Fruit fly (Drosophila melanogaster) whole organism, adult: ENCODE measurements around the gene BuGZ.
A peak's percentile ranks its signal among the peaks of the same experiment; 100 is the strongest.

Source experiments
- CG12768 ChIP-seq: fragments of 200-800 bp; sonication (Bioruptor generic); optimal IDR thresholded peaks from 2 replicates; lab custom pipeline; 2017; ENCODE audit warnings: missing biosample characterization, missing genetic modification characterization, mild to moderate bottlenecking, moderate library complexity, missing genetic modification reagents
- CG14711 ChIP-seq: fragments of 200-800 bp; sonication (Bioruptor generic); optimal IDR thresholded peaks from 2 replicates; lab custom pipeline; 2018; ENCODE audit warnings: missing biosample characterization, mild to moderate bottlenecking, missing genetic modification characterization, moderate library complexity
- CG1620 ChIP-seq: fragments of 200-800 bp; sonication (Bioruptor generic); optimal IDR thresholded peaks from 2 replicates; lab custom pipeline; 2016; ENCODE audit warnings: missing biosample characterization, missing genetic modification characterization
- CG33017 ChIP-seq: fragments of 200-800 bp; sonication (Bioruptor generic); optimal IDR thresholded peaks from 2 replicates; lab custom pipeline; 2018; ENCODE audit warnings: missing biosample characterization, mild to moderate bottlenecking, missing genetic modification characterization, moderate library complexity
- CG5204 ChIP-seq: fragments of 200-800 bp; sonication (Bioruptor generic); optimal IDR thresholded peaks from 2 replicates; lab custom pipeline; 2016; ENCODE audit warnings: missing biosample characterization, missing genetic modification characterization
- Clk ChIP-seq: fragments of 200-800 bp; sonication (Bioruptor generic); optimal IDR thresholded peaks from 2 replicates; lab custom pipeline; 2017; ENCODE audit warnings: missing biosample characterization, missing genetic modification characterization
- Hr96 ChIP-seq: fragments of 200-800 bp; sonication (Bioruptor generic); optimal IDR thresholded peaks from 2 replicates; lab custom pipeline; 2016; ENCODE audit warnings: missing biosample characterization, missing genetic modification characterization
- bab1 ChIP-seq: fragments of 200-800 bp; sonication (Bioruptor generic); optimal IDR thresholded peaks from 3 replicates; lab custom pipeline; 2019; ENCODE audit warnings: missing biosample characterization, mild to moderate bottlenecking, missing genetic modification characterization, moderate library complexity
- ovo ChIP-seq: fragments of 200-800 bp; sonication (Bioruptor generic); optimal IDR thresholded peaks from 2 replicates; lab custom pipeline; 2016; ENCODE audit warnings: missing biosample characterization, missing genetic modification characterization
- pad ChIP-seq: fragments of 200-800 bp; sonication (Bioruptor generic); optimal IDR thresholded peaks from 3 replicates; lab custom pipeline; 2017; ENCODE audit warnings: missing biosample characterization, missing genetic modification characterization, mild to moderate bottlenecking, moderate library complexity, missing genetic modification reagents

dm6 chr2L:16703008-16703510, 40.1 kb upstream of the BuGZ start:
- TF ChIP-seq CG14711 (tag; lab: Kevin White, UChicago) (no peak), CG33017 (tag; lab: Kevin White, UChicago) (no peak), CG12768 (GFP tag; lab: Kevin White, UChicago) (no peak), Hr96 (GFP tag; lab: Kevin White, UChicago) (no peak), Clk (no peak), bab1 (peak; percentile 6), ovo (GFP tag; lab: Kevin White, UChicago) (no peak), pad (GFP tag; lab: Kevin White, UChicago) (no peak), CG1620 (GFP tag; lab: Kevin White, UChicago) (no peak), CG5204 (GFP tag; lab: Kevin White, UChicago) (no peak)
